Fruit fly (Drosophila melanogaster) whole organism, prepupa: ENCODE data around the gene EndoA.
A peak's percentile ranks its signal among the peaks of the same experiment; 100 is the strongest.

Experiments used
- CG11762 ChIP-seq: fragments of 200-800 bp; sonication (Bioruptor generic); optimal IDR thresholded peaks from 3 replicates; lab custom pipeline; 2016; ENCODE audit warnings: missing biosample characterization, missing genetic modification characterization; ENCODE audit not compliant: insufficient read depth
- CG11902 ChIP-seq: fragments of 200-800 bp; sonication (Bioruptor generic); optimal IDR thresholded peaks from 3 replicates; lab custom pipeline; 2016; ENCODE audit warnings: missing biosample characterization, missing genetic modification characterization
- CG15336 ChIP-seq: fragments of 200-800 bp; sonication (Bioruptor generic); IDR thresholded peaks from 2 replicates; pipeline ENCODE4 v1.3.6; 2022; ENCODE audit warnings: missing biosample characterization, missing genetic modification characterization
- CG16779 ChIP-seq: fragments of 200-800 bp; sonication (Bioruptor generic); optimal IDR thresholded peaks from 3 replicates; lab custom pipeline; 2017; ENCODE audit warnings: missing biosample characterization, mild to moderate bottlenecking, missing genetic modification characterization
- CG3032 ChIP-seq: fragments of 200-800 bp; optimal IDR thresholded peaks from 2 replicates; lab custom pipeline; 2019; ENCODE audit warnings: missing biosample characterization, mild to moderate bottlenecking, missing genetic modification characterization, moderate library complexity
- CG3919 ChIP-seq: fragments of 200-800 bp; sonication (Bioruptor generic); optimal IDR thresholded peaks from 3 replicates; lab custom pipeline; 2016; ENCODE audit warnings: missing biosample characterization, missing genetic modification characterization
- CG6792 ChIP-seq: fragments of 200-800 bp; sonication (Bioruptor generic); optimal IDR thresholded peaks from 3 replicates; lab custom pipeline; 2016; ENCODE audit warnings: missing biosample characterization, missing genetic modification characterization
- CG6854 ChIP-seq: fragments of 200-800 bp; sonication (Bioruptor generic); optimal IDR thresholded peaks from 2 replicates; lab custom pipeline; 2017; ENCODE audit warnings: missing biosample characterization, mild to moderate bottlenecking, missing genetic modification characterization
- CG7368 ChIP-seq: fragments of 200-800 bp; sonication (Bioruptor generic); optimal IDR thresholded peaks from 3 replicates; lab custom pipeline; 2016; ENCODE audit warnings: missing biosample characterization, missing genetic modification characterization
- CG8319 ChIP-seq: fragments of 200-800 bp; sonication (Bioruptor generic); optimal IDR thresholded peaks from 3 replicates; lab custom pipeline; 2016; ENCODE audit warnings: missing biosample characterization, missing genetic modification characterization
- CG8632 ChIP-seq: fragments of 200-800 bp; sonication (Bioruptor generic); optimal IDR thresholded peaks from 3 replicates; lab custom pipeline; 2016; ENCODE audit warnings: missing biosample characterization, missing genetic modification characterization
- CG9139 ChIP-seq: fragments of 200-800 bp; sonication (Bioruptor generic); optimal IDR thresholded peaks from 3 replicates; lab custom pipeline; 2017; ENCODE audit warnings: missing biosample characterization, mild to moderate bottlenecking, missing genetic modification characterization
- Eip75B ChIP-seq: fragments of 200-800 bp; sonication (Bioruptor generic); optimal IDR thresholded peaks from 3 replicates; lab custom pipeline; 2016; ENCODE audit warnings: missing biosample characterization, missing genetic modification characterization
- Eip78C ChIP-seq: fragments of 200-800 bp; sonication (Bioruptor generic); peaks from one replicate; lab custom pipeline; 2016; ENCODE audit warnings: missing biosample characterization, missing genetic modification characterization
- Gug ChIP-seq: fragments of 200-800 bp; sonication (Bioruptor generic); IDR thresholded peaks from 2 replicates; pipeline ENCODE4 v1.3.6; 2022; ENCODE audit warnings: missing biosample characterization, missing genetic modification characterization
- Hr38 ChIP-seq: sonication (Bioruptor generic); optimal IDR thresholded peaks from 2 replicates; lab custom pipeline; 2016; ENCODE audit warnings: missing biosample characterization, missing genetic modification characterization
- Hr39 ChIP-seq: fragments of 200-800 bp; sonication (Bioruptor generic); optimal IDR thresholded peaks from 2 replicates; lab custom pipeline; 2016; ENCODE audit warnings: missing biosample characterization, missing genetic modification characterization
- Hr4 ChIP-seq: fragments of 200-800 bp; sonication (Bioruptor generic); optimal IDR thresholded peaks from 3 replicates; lab custom pipeline; 2016; ENCODE audit warnings: missing biosample characterization, missing genetic modification characterization
- Lpt ChIP-seq: fragments of 200-800 bp; sonication (Bioruptor generic); optimal IDR thresholded peaks from 3 replicates; lab custom pipeline; 2016; ENCODE audit warnings: missing biosample characterization, missing genetic modification characterization
- OdsH ChIP-seq: fragments of 200-800 bp; sonication (Bioruptor generic); optimal IDR thresholded peaks from 3 replicates; lab custom pipeline; 2016; ENCODE audit warnings: missing biosample characterization, missing genetic modification characterization
- Smox ChIP-seq: fragments of 200-800 bp; sonication (Bioruptor generic); optimal IDR thresholded peaks from 3 replicates; lab custom pipeline; 2016; ENCODE audit warnings: missing biosample characterization, missing genetic modification characterization
- Sox102F ChIP-seq: fragments of 200-800 bp; sonication (Bioruptor generic); optimal IDR thresholded peaks from 2 replicates; lab custom pipeline; 2016; ENCODE audit warnings: missing biosample characterization, mild to moderate bottlenecking, missing genetic modification characterization
- Sox14 ChIP-seq: fragments of 200-800 bp; sonication (Bioruptor generic); optimal IDR thresholded peaks from 3 replicates; lab custom pipeline; 2016; ENCODE audit warnings: missing biosample characterization, missing genetic modification characterization
- Sox15 ChIP-seq: fragments of 200-800 bp; sonication (Bioruptor generic); optimal IDR thresholded peaks from 3 replicates; lab custom pipeline; 2016; ENCODE audit warnings: missing biosample characterization, missing genetic modification characterization
- achi ChIP-seq: fragments of 200-800 bp; sonication (Bioruptor generic); optimal IDR thresholded peaks from 3 replicates; lab custom pipeline; 2016; ENCODE audit warnings: missing biosample characterization, missing genetic modification characterization
- dac ChIP-seq: fragments of 200-800 bp; sonication (Bioruptor generic); optimal IDR thresholded peaks from 2 replicates; lab custom pipeline; 2017; ENCODE audit warnings: missing biosample characterization, mild to moderate bottlenecking, missing genetic modification characterization
- fd59A ChIP-seq: fragments of 200-800 bp; sonication (Bioruptor generic); optimal IDR thresholded peaks from 2 replicates; lab custom pipeline; 2017; ENCODE audit warnings: missing biosample characterization, mild to moderate bottlenecking, missing genetic modification characterization, missing genetic modification reagents
- fd85E ChIP-seq: fragments of 200-800 bp; sonication (Bioruptor generic); optimal IDR thresholded peaks from 3 replicates; lab custom pipeline; 2016; ENCODE audit warnings: missing biosample characterization, missing genetic modification characterization
- fkh ChIP-seq: fragments of 200-800 bp; sonication (Bioruptor generic); optimal IDR thresholded peaks from 3 replicates; lab custom pipeline; 2017; ENCODE audit warnings: missing biosample characterization, mild to moderate bottlenecking, missing genetic modification characterization, moderate library complexity
- net ChIP-seq: fragments of 200-800 bp; sonication (Bioruptor generic); optimal IDR thresholded peaks from 3 replicates; lab custom pipeline; 2016; ENCODE audit warnings: missing biosample characterization, missing genetic modification characterization
- pdm3 ChIP-seq: fragments of 200-800 bp; sonication (Bioruptor generic); optimal IDR thresholded peaks from 3 replicates; lab custom pipeline; 2016; ENCODE audit warnings: missing biosample characterization, missing genetic modification characterization
- ss ChIP-seq, 2 experiments: fragments of 200-800 bp; sonication (Bioruptor generic); optimal IDR thresholded peaks; 2 replicates in 1 of 2; 3 replicates in 1 of 2; lab custom pipeline; 2017 to 2018; ENCODE audit warnings: mild to moderate bottlenecking in 2 of 2, missing biosample characterization in 2 of 2, missing genetic modification characterization in 2 of 2, moderate library complexity in 1 of 2
- svp ChIP-seq: fragments of 200-800 bp; sonication (Bioruptor generic); peaks from one replicate; lab custom pipeline; 2016; ENCODE audit warnings: missing biosample characterization, missing genetic modification characterization
- topi ChIP-seq: fragments of 200-800 bp; sonication (Bioruptor generic); optimal IDR thresholded peaks from 3 replicates; lab custom pipeline; 2016; ENCODE audit warnings: missing biosample characterization, missing genetic modification characterization
- vri ChIP-seq: fragments of 200-800 bp; sonication (Bioruptor generic); optimal IDR thresholded peaks from 3 replicates; lab custom pipeline; 2016; ENCODE audit warnings: missing biosample characterization, mild to moderate bottlenecking, missing genetic modification characterization

Gene EndoA

dm6 chr3R:18875228-18875627 lies 31.2 kb upstream of the EndoA start, which contains the start of gene CG14298:
CG14298 (plus strand) TSS chr3R:18875528.
- TF ChIP-seq Lpt (GFP tag; lab: Kevin White, UChicago) (no peak), CG3032 (tag; lab: Kevin White, UChicago) (no peak), Eip75B (GFP tag; lab: Kevin White, UChicago) (no peak), Hr38 (GFP tag; lab: Kevin White, UChicago) (no peak)

dm6 chr3R:18895227-18895626 lies 11.2 kb upstream of the EndoA start:
- TF ChIP-seq Sox14 (GFP tag; lab: Kevin White, UChicago): no peak
- TF ChIP-seq svp: peak; percentile 26
- TF ChIP-seq, all 60 proteins: peak for 1

DNA sequence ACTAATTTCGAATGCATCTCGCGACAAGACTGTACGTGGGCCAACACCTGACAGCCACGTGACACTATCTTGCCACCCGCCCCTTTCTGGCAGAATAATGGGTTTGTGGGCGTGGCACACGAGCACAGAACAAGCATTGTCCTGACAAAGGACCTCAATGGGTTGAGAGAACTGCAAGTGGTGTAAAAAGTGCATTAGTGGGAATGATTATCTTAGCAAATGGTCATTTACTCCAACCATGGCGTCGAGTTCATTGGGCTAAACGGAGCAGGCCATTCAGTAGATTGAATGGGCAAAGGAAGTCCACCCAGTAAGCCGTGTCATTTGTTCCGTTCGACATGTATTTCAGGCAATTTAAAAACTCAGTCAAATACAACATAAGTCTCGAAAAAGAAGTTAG lies 8.6 kb upstream of the EndoA start, which contains the start of gene CG14297:
TSS of gene CG14297 (plus strand) at position 301 of the 400 bp plus-strand sequence.
- TF ChIP-seq Smox: no peak
- TF ChIP-seq CG9139 (GFP tag; lab: Kevin White, UChicago): no peak
- no peak for TF ChIP-seq CG3032 (tag; lab: Kevin White, UChicago)

DNA sequence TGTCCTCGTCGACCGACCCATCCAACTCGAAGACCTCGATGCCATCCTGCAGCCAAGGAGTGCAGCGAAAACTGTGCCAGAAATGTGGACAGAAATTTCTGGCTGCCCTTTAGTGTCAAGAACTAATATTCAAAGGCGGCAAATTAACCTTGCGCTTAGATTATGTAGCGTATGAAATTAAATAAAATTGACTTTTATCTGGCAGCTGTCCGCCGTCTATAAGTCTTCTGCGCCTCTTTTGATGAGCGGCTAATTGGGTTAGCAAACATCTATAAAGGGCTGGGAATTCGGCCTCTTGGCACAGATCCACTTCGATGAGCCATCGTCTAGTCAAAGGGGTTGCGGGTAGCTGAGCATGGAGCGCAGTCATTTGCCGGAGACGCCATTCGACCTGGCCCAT lies 7.3 kb upstream of the EndoA start, which contains the start of gene Rh2:
TSS of gene Rh2 (plus strand) at position 301 of the 400 bp plus-strand sequence.
- TF ChIP-seq net: no peak
- TF ChIP-seq CG8632: no peak
- no peak for TF ChIP-seq CG11902 (GFP tag; lab: Kevin White, UChicago)
- TF ChIP-seq Eip78C (GFP tag; lab: Kevin White, UChicago): no peak
- no peak for TF ChIP-seq CG8319 (GFP tag; lab: Kevin White, UChicago)
- TF ChIP-seq Hr39 (GFP tag; lab: Kevin White, UChicago): no peak
- TF ChIP-seq, all 60 proteins: peak for 0

dm6 chr3R:18902164-18902563 lies 4.2 kb upstream of the EndoA start, which contains the start of gene CG14294:
CG14294 (minus strand) TSS chr3R:18902264.
- TF ChIP-seq CG11762 (GFP tag; lab: Kevin White, UChicago): no peak
- TF ChIP-seq, all 60 proteins: peak for 0

dm6 chr3R:18902858-18903257 lies 3.6 kb upstream of the EndoA start, which contains the start of gene CG34284:
CG34284 (minus strand) TSS chr3R:18902933.
- TF ChIP-seq CG3919 (no peak), ss (GFP tag; optimal IDR thresholded peaks at IDR 0.05; lab: Kevin White, UChicago) (no peak), fkh (peak; percentile 14)

- TF ChIP-seq Sox15 (GFP tag; lab: Kevin White, UChicago) (no peak), Gug (GFP tag; lab: Robert Waterston, UW) (no peak), vri (GFP tag; lab: Kevin White, UChicago) (no peak), Hr4 (GFP tag; lab: Kevin White, UChicago) (no peak), CG3919 (no peak), CG16779 (tag; lab: Kevin White, UChicago) (no peak), Hr38 (GFP tag; lab: Kevin White, UChicago) (no peak), CG15336 (GFP tag; lab: Robert Waterston, UW) (no peak), Hr39 (GFP tag; lab: Kevin White, UChicago) (no peak), dac (GFP tag; lab: Kevin White, UChicago) (no peak)
Measured at dm6 chr3R:18905555-18905920, 871 bp upstream of the EndoA start, which contains the start of gene CG14292. CG14292 (minus strand) TSS chr3R:18905655.

dm6 chr3R:18910336-18910735 lies 3.9 kb downstream of the EndoA start:
- no peak for TF ChIP-seq CG8632
- no peak for TF ChIP-seq topi (GFP tag; lab: Kevin White, UChicago)
- TF ChIP-seq CG7368 (GFP tag; lab: Kevin White, UChicago): no peak
- TF ChIP-seq achi (GFP tag; lab: Kevin White, UChicago): no peak
- no peak for TF ChIP-seq pdm3
- no peak for TF ChIP-seq Sox14 (GFP tag; lab: Kevin White, UChicago)
- TF ChIP-seq CG9139 (GFP tag; lab: Kevin White, UChicago): no peak
- TF ChIP-seq OdsH: no peak
- no peak for TF ChIP-seq fkh
- TF ChIP-seq fd59A: no peak
- TF ChIP-seq CG6854 (GFP tag; lab: Kevin White, UChicago): no peak
- TF ChIP-seq CG6792 (GFP tag; lab: Kevin White, UChicago): no peak
- no peak for TF ChIP-seq fd85E
- TF ChIP-seq Sox102F: no peak
- TF ChIP-seq Smox: no peak
- no peak for TF ChIP-seq svp
- no peak for TF ChIP-seq CG11902 (GFP tag; lab: Kevin White, UChicago)
- no peak for TF ChIP-seq Hr38 (GFP tag; lab: Kevin White, UChicago)
